Worm (Caenorhabditis elegans): ENCODE data around the gene pbo-6.

The pbo-6 gene

ce11 chrX:17421532-17422078 is 7.2 kb upstream of the pbo-6 start, which contains the start of gene osm-11:
TSS of gene osm-11 (minus strand) at chrX:17421582.
- TF ChIP-seq lin-39 (tag; optimal IDR thresholded peaks at IDR 0.05): no peak
- peak in 1 of 2 experiments; percentile 21 for TF ChIP-seq lsy-2 (tag; optimal IDR thresholded peaks at IDR 0.05)
- TF ChIP-seq fos-1 (tag; optimal IDR thresholded peaks at IDR 0.05): no peak
- TF ChIP-seq nhr-21 (tag; optimal IDR thresholded peaks at IDR 0.05): peak; percentile 51
- TF ChIP-seq egl-27 (tag; optimal IDR thresholded peaks at IDR 0.05): peak; percentile 23
- no peak for TF ChIP-seq nhr-10 (tag; optimal IDR thresholded peaks at IDR 0.05)
- no peak for TF ChIP-seq ztf-11 (tag; optimal IDR thresholded peaks at IDR 0.05)
- TF ChIP-seq R02D3.7 (tag; optimal IDR thresholded peaks at IDR 0.05): no peak
- no peak for TF ChIP-seq elt-1 (tag; optimal IDR thresholded peaks at IDR 0.05)
- no peak for TF ChIP-seq nhr-6 (tag; optimal IDR thresholded peaks at IDR 0.05)
- no peak for TF ChIP-seq ztf-1 (GFP tag; conservative IDR thresholded peaks at IDR 0.05)
- no peak for TF ChIP-seq unc-39 (tag; optimal IDR thresholded peaks at IDR 0.05)
- no peak for TF ChIP-seq aly-2 (tag; optimal IDR thresholded peaks at IDR 0.05)
- TF ChIP-seq mdl-1 (tag; optimal IDR thresholded peaks at IDR 0.05): peak in 1 of 2 experiments; percentile 3
- TF ChIP-seq ceh-16 (tag; optimal IDR thresholded peaks at IDR 0.05): no peak
- TF ChIP-seq crh-2 (tag; optimal IDR thresholded peaks at IDR 0.05): no peak
- TF ChIP-seq C34F6.9 (tag; optimal IDR thresholded peaks at IDR 0.05): no peak
- TF ChIP-seq sma-9 (GFP tag; optimal IDR thresholded peaks at IDR 0.05): peak; percentile 94
- no peak for TF ChIP-seq sma-9 (tag; optimal IDR thresholded peaks at IDR 0.05)
- TF ChIP-seq nhr-77 (tag; optimal IDR thresholded peaks at IDR 0.05): no peak
- no peak for TF ChIP-seq snpc-4 (tag; optimal IDR thresholded peaks at IDR 0.05)
- no peak for TF ChIP-seq ceh-82 (tag; optimal IDR thresholded peaks at IDR 0.05)
- TF ChIP-seq ztf-4 (tag; optimal IDR thresholded peaks at IDR 0.05): peak; percentile 12
- TF ChIP-seq nhr-129 (tag; optimal IDR thresholded peaks at IDR 0.05): peak; percentile 18
- peak; percentile 66 for TF ChIP-seq blmp-1 (tag; optimal IDR thresholded peaks at IDR 0.05; ENCODE audit: insufficient read depth)
- no peak for TF ChIP-seq nhr-25 (tag; optimal IDR thresholded peaks at IDR 0.05)
- TF ChIP-seq sma-3 (GFP tag; optimal IDR thresholded peaks at IDR 0.05): peak; percentile 15
- no peak for TF ChIP-seq mab-5 (tag; optimal IDR thresholded peaks at IDR 0.05)
- no peak for TF ChIP-seq sem-4 (tag; optimal IDR thresholded peaks at IDR 0.05)

ce11 chrX:17422593-17422992 is 6.2 kb upstream of the pbo-6 start:
- no peak for TF ChIP-seq nhr-12 (tag; optimal IDR thresholded peaks at IDR 0.05)
- TF ChIP-seq lin-11 (tag; optimal IDR thresholded peaks at IDR 0.05): no peak
- TF ChIP-seq nhr-129 (tag; optimal IDR thresholded peaks at IDR 0.05): no peak
- TF ChIP-seq mab-5 (tag; optimal IDR thresholded peaks at IDR 0.05): no peak
- no peak for TF ChIP-seq alr-1 (tag; optimal IDR thresholded peaks at IDR 0.05)
- TF ChIP-seq unc-62 (GFP tag; optimal IDR thresholded peaks at IDR 0.05): no peak

- TF ChIP-seq crh-2 (tag; optimal IDR thresholded peaks at IDR 0.05): peak; percentile 21
- TF ChIP-seq ztf-4 (tag; optimal IDR thresholded peaks at IDR 0.05): no peak
- peak; percentile 80 for TF ChIP-seq ceh-16 (tag; optimal IDR thresholded peaks at IDR 0.05)
- peak; percentile 33 for TF ChIP-seq blmp-1 (tag; optimal IDR thresholded peaks at IDR 0.05; ENCODE audit: insufficient read depth)
- TF ChIP-seq sem-4 (tag; optimal IDR thresholded peaks at IDR 0.05): peak; percentile 42
- peak; percentile 40 for TF ChIP-seq sma-9 (GFP tag; optimal IDR thresholded peaks at IDR 0.05)
- TF ChIP-seq sma-9 (tag; optimal IDR thresholded peaks at IDR 0.05): no peak
- TF ChIP-seq nhr-25 (tag; optimal IDR thresholded peaks at IDR 0.05): peak; percentile 6
- TF ChIP-seq C34F6.9 (tag; optimal IDR thresholded peaks at IDR 0.05): no peak
Measured at ce11 chrX:17423894-17424594, 4.8 kb upstream of the pbo-6 start.

- no peak for TF ChIP-seq lsy-2 (tag; optimal IDR thresholded peaks at IDR 0.05)
- TF ChIP-seq nhr-23 (tag; optimal IDR thresholded peaks at IDR 0.05): no peak
- no peak for TF ChIP-seq dmd-4 (tag; optimal IDR thresholded peaks at IDR 0.05)
- no peak for TF ChIP-seq ztf-1 (GFP tag; conservative IDR thresholded peaks at IDR 0.05)
- no peak for TF ChIP-seq lin-39 (tag; optimal IDR thresholded peaks at IDR 0.05)
- TF ChIP-seq alr-1 (tag; optimal IDR thresholded peaks at IDR 0.05): no peak
- TF ChIP-seq sma-3 (GFP tag; optimal IDR thresholded peaks at IDR 0.05): no peak
- TF ChIP-seq crh-2 (tag; optimal IDR thresholded peaks at IDR 0.05): no peak
- TF ChIP-seq elt-1 (tag; optimal IDR thresholded peaks at IDR 0.05): no peak
- TF ChIP-seq nhr-6 (tag; optimal IDR thresholded peaks at IDR 0.05): no peak
- TF ChIP-seq zag-1 (tag; optimal IDR thresholded peaks at IDR 0.05): no peak
- TF ChIP-seq aly-2 (tag; optimal IDR thresholded peaks at IDR 0.05): no peak
- TF ChIP-seq unc-62 (GFP tag; optimal IDR thresholded peaks at IDR 0.05): no peak
- TF ChIP-seq ztf-4 (tag; optimal IDR thresholded peaks at IDR 0.05): no peak
- no peak for TF ChIP-seq skn-1 (tag; optimal IDR thresholded peaks at IDR 0.05)
- TF ChIP-seq fos-1 (tag; optimal IDR thresholded peaks at IDR 0.05): no peak
Measured at ce11 chrX:17424595-17424913, 4.3 kb upstream of the pbo-6 start.
